Worm (Caenorhabditis elegans) whole organism, L4/young adult: ENCODE data around the gene Y41D4B.17.

ENCODE experiments used
- W03F9.2 ChIP-seq: fragments of 150-350 bp; optimal IDR thresholded peaks from 2 replicates; lab custom pipeline; 2014; ENCODE audit warnings: missing biosample characterization, missing genetic modification characterization
- him-1 ChIP-seq: sonication (generic microtip); optimal IDR thresholded peaks from 2 replicates; lab custom pipeline; 2016; ENCODE audit warnings: missing genotype, missing genetic modification reagents, missing genetic modification characterization, missing compliant biosample characterization

- TF ChIP-seq him-1 (tag; lab: Kevin White, UChicago) (no peak), W03F9.2 (no peak)
Observed at ce11 chrIV:1550131-1550530, 9.8 kb upstream of the Y41D4B.17 start, which contains the start of gene C34H4.5.
